Worm (Caenorhabditis elegans) whole organism, young adult: ENCODE results near the gene F58H1.2.

ENCODE experiments used
- B0261.1 ChIP-seq: sonication (generic microtip); optimal IDR thresholded peaks from 2 replicates; lab custom pipeline; 2016; ENCODE audit warnings: mild to moderate bottlenecking, missing genetic modification characterization, moderate library complexity, missing compliant biosample characterization
- B0336.3 ChIP-seq: fragments of 200-800 bp; sonication (Bioruptor generic); IDR thresholded peaks from 2 replicates; pipeline ENCODE4 v1.3.6; 2022; ENCODE audit warnings: missing genetic modification characterization, missing compliant biosample characterization
- C06A6.2 ChIP-seq: fragments of 200-800 bp; sonication (Bioruptor generic); conservative IDR thresholded peaks from 2 replicates; pipeline ENCODE4 v1.3.6; 2022; ENCODE audit warnings: missing genetic modification characterization, missing compliant biosample characterization
- F22D6.2 ChIP-seq: sonication (generic microtip); optimal IDR thresholded peaks from 2 replicates; lab custom pipeline; 2016; ENCODE audit warnings: mild to moderate bottlenecking, missing genetic modification characterization, missing compliant biosample characterization
- F33H1.4 ChIP-seq: fragments of 200-800 bp; sonication (Bioruptor generic); IDR thresholded peaks from 2 replicates; pipeline ENCODE4 v1.3.6; 2022; ENCODE audit warnings: missing genetic modification reagents, missing genetic modification characterization, missing compliant biosample characterization
- F52B5.7 ChIP-seq: sonication (generic microtip); optimal IDR thresholded peaks from 2 replicates; lab custom pipeline; 2016; ENCODE audit warnings: mild to moderate bottlenecking, missing genetic modification characterization, missing compliant biosample characterization
- F57C9.4 ChIP-seq: sonication (generic microtip); optimal IDR thresholded peaks from 2 replicates; lab custom pipeline; 2017; ENCODE audit warnings: mild to moderate bottlenecking, missing genetic modification characterization, missing compliant biosample characterization
- Y53G8AR.9 ChIP-seq: fragments of 200-800 bp; sonication (Bioruptor generic); conservative IDR thresholded peaks from 2 replicates; pipeline ENCODE4 v1.3.6; 2022; ENCODE audit warnings: missing genetic modification reagents, missing genetic modification characterization, missing compliant biosample characterization
- Y56A3A.18 ChIP-seq: fragments of 200-800 bp; sonication (Bioruptor generic); IDR thresholded peaks from 2 replicates; pipeline ENCODE4 v1.3.6; 2022; ENCODE audit warnings: missing genetic modification reagents, missing genetic modification characterization, missing compliant biosample characterization
- Y67H2A.10 ChIP-seq: fragments of 200-800 bp; sonication (Bioruptor generic); conservative IDR thresholded peaks from 2 replicates; pipeline ENCODE4 v1.3.6; 2022; ENCODE audit warnings: missing genetic modification reagents, missing genetic modification characterization, missing compliant biosample characterization
- atf-7 ChIP-seq: sonication (generic microtip); optimal IDR thresholded peaks from 2 replicates; lab custom pipeline; 2017; ENCODE audit warnings: mild to moderate bottlenecking, missing genetic modification characterization, missing compliant biosample characterization
- attf-3 ChIP-seq: fragments of 200-800 bp; sonication (Bioruptor generic); conservative IDR thresholded peaks from 2 replicates; pipeline ENCODE4 v1.3.6; 2022; ENCODE audit warnings: missing genetic modification reagents, missing genetic modification characterization, missing compliant biosample characterization
- cebp-1 ChIP-seq, 2 experiments: fragments of 200-800 bp in 1 of 2; sonication (Bioruptor generic) in 1 of 2; sonication (generic microtip) in 1 of 2; IDR thresholded peaks in 1 of 2; optimal IDR thresholded peaks in 1 of 2; 2 replicates each; pipeline versions ENCODE4 v1.3.6 to Lab custom; 2017 to 2022; ENCODE audit warnings: missing compliant biosample characterization in 2 of 2, missing genetic modification characterization in 2 of 2, mild to moderate bottlenecking in 1 of 2, missing genetic modification reagents in 1 of 2, moderate library complexity in 1 of 2
- ceh-100 ChIP-seq: fragments of 200-800 bp; sonication (Bioruptor generic); IDR thresholded peaks from 2 replicates; pipeline ENCODE4 v1.3.6; 2022; ENCODE audit warnings: missing genetic modification reagents, missing genetic modification characterization, missing compliant biosample characterization
- ceh-58 ChIP-seq: fragments of 200-800 bp; sonication (Bioruptor generic); IDR thresholded peaks from 2 replicates; pipeline ENCODE4 v1.3.6; 2022; ENCODE audit warnings: missing genetic modification characterization, missing compliant biosample characterization
- ceh-79 ChIP-seq: sonication (generic microtip); optimal IDR thresholded peaks from 2 replicates; lab custom pipeline; 2017; ENCODE audit warnings: mild to moderate bottlenecking, missing genetic modification characterization, missing compliant biosample characterization
- ceh-91 ChIP-seq: fragments of 200-800 bp; sonication (Bioruptor generic); IDR thresholded peaks from 2 replicates; pipeline ENCODE4 v1.3.6; 2022; ENCODE audit warnings: missing genetic modification reagents, missing genetic modification characterization, missing compliant biosample characterization
- egl-44 ChIP-seq: fragments of 200-800 bp; sonication (Bioruptor generic); IDR thresholded peaks from 2 replicates; pipeline ENCODE4 v1.3.6; 2022; ENCODE audit warnings: missing genetic modification reagents, missing genetic modification characterization, missing compliant biosample characterization
- ets-4 ChIP-seq: fragments of 200-800 bp; sonication (Bioruptor generic); optimal IDR thresholded peaks from 2 replicates; lab custom pipeline; 2018; ENCODE audit warnings: mild to moderate bottlenecking, missing genetic modification characterization, missing compliant biosample characterization
- fkh-3 ChIP-seq: sonication (generic microtip); optimal IDR thresholded peaks from 2 replicates; lab custom pipeline; 2016; ENCODE audit warnings: mild to moderate bottlenecking, missing genetic modification characterization, missing compliant biosample characterization
- gei-17 ChIP-seq: fragments of 200-800 bp; sonication (Bioruptor generic); optimal IDR thresholded peaks from 2 replicates; lab custom pipeline; 2018; ENCODE audit warnings: mild to moderate bottlenecking, missing genetic modification characterization, missing compliant biosample characterization
- hlh-12 ChIP-seq: sonication (generic microtip); optimal IDR thresholded peaks from 2 replicates; lab custom pipeline; 2016; ENCODE audit warnings: missing genetic modification characterization, missing compliant biosample characterization
- hlh-26 ChIP-seq: fragments of 200-800 bp; sonication (Bioruptor generic); conservative IDR thresholded peaks from 2 replicates; pipeline ENCODE4 v1.3.6; 2022; ENCODE audit warnings: missing genetic modification reagents, missing genetic modification characterization, missing compliant biosample characterization
- hmg-20 ChIP-seq: fragments of 200-800 bp; sonication (Bioruptor generic); IDR thresholded peaks from 2 replicates; pipeline ENCODE4 v1.3.6; 2022; ENCODE audit warnings: missing genetic modification reagents, missing genetic modification characterization, missing compliant biosample characterization
- let-526 ChIP-seq: fragments of 200-800 bp; sonication (Bioruptor generic); IDR thresholded peaks from 2 replicates; pipeline ENCODE4 v1.3.6; 2022; ENCODE audit warnings: missing genetic modification reagents, missing genetic modification characterization, missing compliant biosample characterization
- lin-26 ChIP-seq: fragments of 200-800 bp; sonication (Bioruptor generic); IDR thresholded peaks from 2 replicates; pipeline ENCODE4 v1.3.6; 2022; ENCODE audit warnings: missing genetic modification reagents, missing genetic modification characterization, missing compliant biosample characterization
- lin-35 ChIP-seq, 3 experiments: fragments of 150-350 bp in 2 of 3; sonication (generic microtip) in 1 of 3; optimal IDR thresholded peaks; 2 replicates each; lab custom pipeline; 2014 to 2018; ENCODE audit warnings: missing biosample characterization in 3 of 3, missing genetic modification characterization in 3 of 3, missing genetic modification reagents in 3 of 3
- lin-40 ChIP-seq: sonication (generic microtip); optimal IDR thresholded peaks from 2 replicates; lab custom pipeline; 2016; ENCODE audit warnings: missing genetic modification characterization, mild to moderate bottlenecking, missing compliant biosample characterization, missing genotype, missing genetic modification reagents
- lir-1 ChIP-seq: fragments of 200-800 bp; sonication (Bioruptor generic); conservative IDR thresholded peaks from 2 replicates; pipeline ENCODE4 v1.3.6; 2022; ENCODE audit warnings: missing genetic modification reagents, missing genetic modification characterization, missing compliant biosample characterization
- nfya-1 ChIP-seq: sonication (generic microtip); optimal IDR thresholded peaks from 2 replicates; lab custom pipeline; 2017; ENCODE audit warnings: antibody characterized with exemption, missing compliant biosample characterization, missing genetic modification characterization, borderline replicate concordance; ENCODE audit not compliant: insufficient read depth
- nfya-2 ChIP-seq: fragments of 200-800 bp; sonication (Bioruptor generic); IDR thresholded peaks from 2 replicates; pipeline ENCODE4 v1.3.6; 2022; ENCODE audit warnings: missing genetic modification reagents, missing genetic modification characterization, missing compliant biosample characterization
- nhr-120 ChIP-seq: fragments of 200-800 bp; sonication (Bioruptor generic); IDR thresholded peaks from 2 replicates; pipeline ENCODE4 v1.3.6; 2022; ENCODE audit warnings: missing genetic modification characterization, missing compliant biosample characterization
- nhr-80 ChIP-seq: sonication (generic microtip); optimal IDR thresholded peaks from 2 replicates; lab custom pipeline; 2016; ENCODE audit warnings: missing genetic modification characterization, missing compliant biosample characterization
- nhr-90 ChIP-seq: sonication (generic microtip); optimal IDR thresholded peaks from 2 replicates; lab custom pipeline; 2016; ENCODE audit warnings: missing genotype, mild to moderate bottlenecking, missing genetic modification characterization, missing compliant biosample characterization
- pha-4 ChIP-seq: fragments of 150-350 bp; sonication (generic microtip); optimal IDR thresholded peaks from 2 replicates; lab custom pipeline; 2014; ENCODE audit warnings: missing biosample characterization, missing genetic modification reagents, missing genetic modification characterization
- rpc-1 ChIP-seq, 2 experiments: fragments of 150-350 bp in 1 of 2; sonication (generic microtip) in 1 of 2; optimal IDR thresholded peaks; 2 replicates each; lab custom pipeline; 2014 to 2018; ENCODE audit warnings: missing biosample characterization in 1 of 2, missing genetic modification characterization in 1 of 2, missing genetic modification reagents in 1 of 2, missing genotype in 1 of 2
- sdz-38 ChIP-seq: sonication (generic microtip); optimal IDR thresholded peaks from 2 replicates; lab custom pipeline; 2016; ENCODE audit warnings: missing genotype, missing genetic modification characterization, missing compliant biosample characterization
- sea-2 ChIP-seq: fragments of 200-800 bp; sonication (Bioruptor generic); IDR thresholded peaks from 2 replicates; pipeline ENCODE4 v1.3.6; 2022; ENCODE audit warnings: missing genetic modification characterization, missing compliant biosample characterization
- snpc-1.1 ChIP-seq: sonication (generic microtip); optimal IDR thresholded peaks from 2 replicates; lab custom pipeline; 2017; ENCODE audit warnings: missing genetic modification characterization, mild to moderate bottlenecking, missing compliant biosample characterization, antibody characterized with exemption, moderate library complexity, missing genotype, missing genetic modification reagents; ENCODE audit not compliant: insufficient read depth
- tbp1 ChIP-seq: fragments of 200-800 bp; sonication (Bioruptor generic); optimal IDR thresholded peaks from 2 replicates; lab custom pipeline; 2018; ENCODE audit warnings: mild to moderate bottlenecking, missing genetic modification characterization, missing compliant biosample characterization
- tbx-9 ChIP-seq: sonication (generic microtip); optimal IDR thresholded peaks from 2 replicates; lab custom pipeline; 2016; ENCODE audit warnings: borderline replicate concordance, missing genetic modification characterization, inconsistent platforms, missing compliant biosample characterization
- ztf-28 ChIP-seq: fragments of 200-800 bp; sonication (Bioruptor generic); IDR thresholded peaks from 2 replicates; pipeline ENCODE4 v1.3.6; 2022; ENCODE audit warnings: missing genetic modification reagents, missing genetic modification characterization, missing compliant biosample characterization
- ztf-3 ChIP-seq: fragments of 200-800 bp; sonication (Bioruptor generic); optimal IDR thresholded peaks from 2 replicates; lab custom pipeline; 2018; ENCODE audit warnings: mild to moderate bottlenecking, missing genetic modification characterization, missing compliant biosample characterization
- ztf-6 ChIP-seq: fragments of 200-800 bp; sonication (Bioruptor generic); IDR thresholded peaks from 2 replicates; pipeline ENCODE4 v1.3.6; 2022; ENCODE audit warnings: missing genetic modification reagents, missing genetic modification characterization, missing compliant biosample characterization

Gene F58H1.2

ce11 chrV:11946818-11947217 is 17.9 kb downstream of the F58H1.2 start:
- TF ChIP-seq snpc-1.1 (tag; lab: Kevin White, UChicago) (no peak), attf-3 (GFP tag; lab: Robert Waterston, UW) (no peak), C06A6.2 (no peak), gei-17 (GFP tag; lab: Kevin White, UChicago) (no peak), sea-2 (GFP tag; lab: Robert Waterston, UW) (no peak), nfya-2 (GFP tag; lab: Robert Waterston, UW) (no peak), ceh-100 (GFP tag; lab: Robert Waterston, UW) (no peak), let-526 (no peak), lin-40 (tag; lab: Kevin White, UChicago) (no peak), sdz-38 (tag; lab: Kevin White, UChicago) (no peak)
- TF ChIP-seq, all 124 proteins: peak for 0

ce11 chrV:11947414-11947954 is 18.6 kb downstream of the F58H1.2 start:
- TF ChIP-seq ceh-58 (no peak), nhr-90 (tag; lab: Kevin White, UChicago) (no peak), hlh-12 (no peak), ceh-79 (tag; lab: Kevin White, UChicago) (no peak), pha-4 (tag; lab: Kevin White, UChicago) (no peak), ztf-6 (no peak), lin-26 (no peak), egl-44 (no peak), ets-4 (no peak), nfya-1 (tag; lab: Kevin White, UChicago) (no peak), nhr-120 (no peak), ztf-3 (GFP tag; lab: Kevin White, UChicago) (no peak), atf-7 (tag; lab: Kevin White, UChicago) (no peak), B0336.3 (no peak), lin-35 (GFP tag; optimal IDR thresholded peaks at IDR 0.05; lab: Kevin White, UChicago) (no peak), cebp-1 (GFP tag; IDR thresholded peaks at IDR 0.05; lab: Robert Waterston, UW) (no peak), cebp-1 (tag; optimal IDR thresholded peaks at IDR 0.05; lab: Kevin White, UChicago) (no peak), Y53G8AR.9 (GFP tag; lab: Robert Waterston, UW) (no peak), tbp1 (no peak), F33H1.4 (GFP tag; lab: Robert Waterston, UW) (no peak)

ce11 chrV:11948581-11948980 is 19.7 kb downstream of the F58H1.2 start:
- TF ChIP-seq rpc-1 (optimal IDR thresholded peaks at IDR 0.05; lab: Kevin White, UChicago) (no peak), rpc-1 (tag; optimal IDR thresholded peaks at IDR 0.05; lab: Kevin White, UChicago) (no peak), lin-40 (tag; lab: Kevin White, UChicago) (no peak), hmg-20 (GFP tag; lab: Robert Waterston, UW) (no peak), F52B5.7 (tag; lab: Kevin White, UChicago) (no peak), ztf-28 (GFP tag; lab: Robert Waterston, UW) (no peak)

DNA sequence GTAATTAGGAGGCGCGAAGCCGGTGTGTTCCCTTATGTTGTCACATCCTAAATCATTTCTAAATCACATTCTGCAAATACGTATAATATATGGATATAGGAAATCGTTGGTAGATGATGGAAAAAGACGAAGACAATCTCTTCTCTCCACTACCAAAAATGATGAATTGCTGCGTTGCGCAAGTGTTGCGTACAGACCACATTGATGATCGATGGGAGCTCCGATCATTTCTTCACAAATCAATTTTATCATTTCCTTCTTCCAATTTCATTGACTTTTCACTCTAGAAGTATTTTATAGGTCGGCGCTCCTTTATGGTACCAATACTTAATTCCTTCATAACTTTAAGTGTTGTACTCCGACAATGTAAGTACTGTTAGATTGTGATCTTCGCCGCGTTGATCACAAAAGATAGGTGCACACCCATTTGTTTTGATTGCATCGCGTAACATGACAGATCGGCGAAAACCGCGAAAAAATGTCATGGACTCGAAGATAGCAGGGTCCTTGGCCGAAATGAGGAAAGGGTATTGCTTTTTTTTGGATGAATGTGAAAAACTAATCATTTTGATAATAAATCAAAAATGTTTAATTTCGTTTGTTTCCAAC is 20.7 kb downstream of the F58H1.2 start:
- TF ChIP-seq hlh-26 (GFP tag; lab: Robert Waterston, UW) (no peak), B0336.3 (no peak), F57C9.4 (tag; lab: Kevin White, UChicago) (no peak), nhr-120 (no peak), F22D6.2 (tag; lab: Kevin White, UChicago) (no peak), Y67H2A.10 (GFP tag; lab: Robert Waterston, UW) (no peak), lir-1 (GFP tag; lab: Robert Waterston, UW) (no peak), snpc-1.1 (tag; lab: Kevin White, UChicago) (no peak), Y56A3A.18 (GFP tag; lab: Robert Waterston, UW) (no peak), fkh-3 (tag; lab: Kevin White, UChicago) (no peak), ceh-91 (no peak), tbx-9 (tag; lab: Kevin White, UChicago) (no peak), nhr-80 (no peak), B0261.1 (tag; lab: Kevin White, UChicago) (no peak), lin-40 (tag; lab: Kevin White, UChicago) (no peak)
